5 fruit fly cellular contexts compared by ENCODE assay signal in the genomic region with DNA sequence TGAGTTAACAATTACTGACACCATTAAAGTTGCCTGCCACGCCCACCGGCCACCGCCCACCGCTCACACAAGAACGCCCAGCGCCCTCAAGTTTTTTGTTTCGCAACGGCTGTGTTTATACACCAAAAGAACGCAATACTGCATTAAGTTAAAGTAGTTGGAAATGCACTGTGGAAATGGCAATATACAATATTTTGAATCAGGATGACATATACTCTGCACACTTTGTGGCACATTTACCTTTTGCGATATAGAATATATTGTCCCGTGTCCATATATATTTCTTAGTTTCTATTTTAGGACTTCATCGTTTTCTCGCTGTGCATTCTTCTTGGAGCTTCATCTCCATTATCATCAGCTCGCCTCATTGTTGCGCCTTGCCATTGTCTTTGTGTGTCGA.
TF ChIP-seq lines count a peak whose summit lies in the region.

No protein-coding gene starts in this region.

- TF ChIP-seq CTCF in whole organism, embryonic (GFP tag; optimal IDR thresholded peaks at IDR 0.05; lab: Kevin White, UChicago): no peak

TF ChIP-seq in whole organism, adult, 20 proteins besides CTCF, POLR2A, EP300 and RAD21:
- no peak for TF ChIP-seq CG12768 (GFP tag; optimal IDR thresholded peaks at IDR 0.05; lab: Kevin White, UChicago)
- no peak for TF ChIP-seq CG14711 (tag; optimal IDR thresholded peaks at IDR 0.05; lab: Kevin White, UChicago)
- peak; percentile 10 for TF ChIP-seq Hr96 (GFP tag; optimal IDR thresholded peaks at IDR 0.05; lab: Kevin White, UChicago)

TF ChIP-seq in whole organism, embryonic, 481 proteins besides CTCF, POLR2A, EP300 and RAD21:
- TF ChIP-seq Drgx (GFP tag; IDR thresholded peaks at IDR 0.05; lab: Robert Waterston, UW) (0 out of 2 replicates have a peak, but pooled peaks have one; percentile 34), cas (GFP tag; IDR thresholded peaks at IDR 0.05; lab: Robert Waterston, UW) (no peak), CG12744 (GFP tag; optimal IDR thresholded peaks at IDR 0.05; lab: Kevin White, UChicago) (no peak), row (GFP tag; IDR thresholded peaks at IDR 0.05; lab: Robert Waterston, UW) (peak; percentile 26; the same call in 1 of the 3 replicates), CG9437 (GFP tag; optimal IDR thresholded peaks at IDR 0.05; lab: Kevin White, UChicago) (no peak), Med (GFP tag; lab: Kevin White, UChicago) (peak; percentile 50), hth (optimal IDR thresholded peaks at IDR 0.05; lab: Kevin White, UChicago) (no peak)
TF ChIP-seq in whole organism, embryonic: peak in this region for 3.

TF ChIP-seq in whole organism, prepupa, 60 proteins besides CTCF, POLR2A, EP300 and RAD21 (continues in another document):
- TF ChIP-seq Sox14 (GFP tag; optimal IDR thresholded peaks at IDR 0.05; lab: Kevin White, UChicago) (peak; percentile 43), svp (GFP tag; lab: Kevin White, UChicago) (peak; percentile 54), CG16779 (tag; optimal IDR thresholded peaks at IDR 0.05; lab: Kevin White, UChicago) (no peak), Sox102F (GFP tag; optimal IDR thresholded peaks at IDR 0.05; lab: Kevin White, UChicago) (peak; percentile 25), Eip78C (GFP tag; lab: Kevin White, UChicago) (peak; percentile 79), CG8119 (GFP tag; IDR thresholded peaks at IDR 0.05; lab: Robert Waterston, UW) (0 out of 3 replicates have a peak, but pooled peaks have one; percentile 24), Blimp-1 (GFP tag; optimal IDR thresholded peaks at IDR 0.05; lab: Kevin White, UChicago) (no peak), CG3919 (GFP tag; optimal IDR thresholded peaks at IDR 0.05; lab: Kevin White, UChicago) (peak; percentile 53), CG8319 (GFP tag; optimal IDR thresholded peaks at IDR 0.05; lab: Kevin White, UChicago) (no peak), CG31627 (GFP tag; optimal IDR thresholded peaks at IDR 0.05; lab: Kevin White, UChicago) (peak; percentile 11), Hr39 (GFP tag; optimal IDR thresholded peaks at IDR 0.05; lab: Kevin White, UChicago) (peak; percentile 35), esn (GFP tag; optimal IDR thresholded peaks at IDR 0.05; lab: Kevin White, UChicago) (no peak), CG11902 (GFP tag; optimal IDR thresholded peaks at IDR 0.05; lab: Kevin White, UChicago) (no peak), dsx (GFP tag; optimal IDR thresholded peaks at IDR 0.05; lab: Kevin White, UChicago; ENCODE audit: poor library complexity, severe bottlenecking) (peak; percentile 32), spab (GFP tag; optimal IDR thresholded peaks at IDR 0.05; lab: Kevin White, UChicago) (peak; percentile 31), net (GFP tag; optimal IDR thresholded peaks at IDR 0.05; lab: Kevin White, UChicago) (peak; percentile 40), CG6792 (GFP tag; optimal IDR thresholded peaks at IDR 0.05; lab: Kevin White, UChicago) (peak; percentile 26), Ets21C (GFP tag; optimal IDR thresholded peaks at IDR 0.05; lab: Kevin White, UChicago) (peak; percentile 23), fd85E (GFP tag; optimal IDR thresholded peaks at IDR 0.05; lab: Kevin White, UChicago) (no peak), CG6276 (GFP tag; optimal IDR thresholded peaks at IDR 0.05; lab: Kevin White, UChicago) (peak; percentile 17), Hr4 (GFP tag; optimal IDR thresholded peaks at IDR 0.05; lab: Kevin White, UChicago) (peak; percentile 47), CG8632 (GFP tag; optimal IDR thresholded peaks at IDR 0.05; lab: Kevin White, UChicago) (no peak), acj6 (GFP tag; optimal IDR thresholded peaks at IDR 0.05; lab: Kevin White, UChicago) (peak; percentile 23), achi (GFP tag; optimal IDR thresholded peaks at IDR 0.05; lab: Kevin White, UChicago) (peak; percentile 47), CG6808 (GFP tag; optimal IDR thresholded peaks at IDR 0.05; lab: Kevin White, UChicago) (peak; percentile 27)

TF ChIP-seq in whole organism, pupa, 21 proteins besides CTCF, POLR2A, EP300 and RAD21:
- TF ChIP-seq CG14655 (GFP tag; optimal IDR thresholded peaks at IDR 0.05; lab: Kevin White, UChicago) (peak; percentile 54), CG15710 (tag; optimal IDR thresholded peaks at IDR 0.05; lab: Kevin White, UChicago) (peak; percentile 58), CG34367 (tag; optimal IDR thresholded peaks at IDR 0.05; lab: Kevin White, UChicago) (peak; percentile 23), fd96Ca (GFP tag; IDR thresholded peaks at IDR 0.05; lab: Robert Waterston, UW) (0 out of 3 replicates have a peak, but pooled peaks have one; percentile 35), CG13204 (GFP tag; optimal IDR thresholded peaks at IDR 0.05; lab: Kevin White, UChicago) (no peak), CG8159 (tag; optimal IDR thresholded peaks at IDR 0.05; lab: Kevin White, UChicago) (peak; percentile 65), CG4496 (GFP tag; IDR thresholded peaks at IDR 0.05; lab: Robert Waterston, UW) (peak; percentile 43; the same call in 1 of the 3 replicates), CG32121 (GFP tag; IDR thresholded peaks at IDR 0.05; lab: Robert Waterston, UW) (peak; percentile 35), Ets98B (GFP tag; IDR thresholded peaks at IDR 0.05; lab: Robert Waterston, UW) (no peak), Pif1A (GFP tag; optimal IDR thresholded peaks at IDR 0.05; lab: Kevin White, UChicago) (peak; percentile 50)
TF ChIP-seq in whole organism, pupa: peak in this region for 8.

TF ChIP-seq in whole organism, wandering third instar larva, 38 proteins besides CTCF, POLR2A, EP300 and RAD21:
- TF ChIP-seq fru (GFP tag; optimal IDR thresholded peaks at IDR 0.05; lab: Kevin White, UChicago) (peak; percentile 1), foxo (GFP tag; optimal IDR thresholded peaks at IDR 0.05; lab: Kevin White, UChicago) (peak in 1 of 2 experiments; percentile 1), ey (GFP tag; optimal IDR thresholded peaks at IDR 0.05; lab: Kevin White, UChicago) (peak; percentile 13), lola (GFP tag; optimal IDR thresholded peaks at IDR 0.05; lab: Kevin White, UChicago) (no peak), br (GFP tag; optimal IDR thresholded peaks at IDR 0.05; lab: Kevin White, UChicago) (no peak)
